Fruit fly (Drosophila melanogaster) whole organism, embryonic: ENCODE measurements around the gene mTTF.

Experiments used
- CG10274 ChIP-seq: fragments of 200-800 bp; sonication (Bioruptor generic); optimal IDR thresholded peaks from 3 replicates; lab custom pipeline; 2017; ENCODE audit warnings: missing biosample characterization, mild to moderate bottlenecking, missing genetic modification characterization
- CG12236 ChIP-seq: fragments of 200-800 bp; sonication (Bioruptor generic); optimal IDR thresholded peaks from 2 replicates; lab custom pipeline; 2016; ENCODE audit warnings: missing biosample characterization, missing genetic modification characterization
- CG14014 ChIP-seq: fragments of 200-800 bp; sonication (Bioruptor generic); IDR thresholded peaks from 2 replicates; pipeline ENCODE4 v1.3.6; 2022; ENCODE audit warnings: missing biosample characterization, missing genetic modification characterization
- CG14050 ChIP-seq: fragments of 200-800 bp; sonication (Bioruptor generic); IDR thresholded peaks from 3 replicates; pipeline ENCODE4 v1.3.6; 2022; ENCODE audit warnings: missing biosample characterization, missing genetic modification characterization
- CG16813 ChIP-seq: fragments of 200-800 bp; sonication (Bioruptor generic); IDR thresholded peaks from 3 replicates; pipeline ENCODE4 v1.3.6; 2022; ENCODE audit warnings: missing biosample characterization, missing genetic modification characterization; ENCODE audit not compliant: partially characterized antibody
- CG17186 ChIP-seq: fragments of 200-800 bp; sonication (Bioruptor generic); optimal IDR thresholded peaks from 3 replicates; lab custom pipeline; 2017; ENCODE audit warnings: missing biosample characterization, missing genetic modification reagents, missing genetic modification characterization
- CG32767 ChIP-seq: fragments of 200-800 bp; sonication (Bioruptor generic); IDR thresholded peaks from 2 replicates; pipeline ENCODE4 v1.3.6; 2022; ENCODE audit warnings: missing biosample characterization, missing genetic modification characterization
- CG33557 ChIP-seq: fragments of 200-800 bp; sonication (Bioruptor generic); optimal IDR thresholded peaks from 2 replicates; lab custom pipeline; 2019; ENCODE audit warnings: missing biosample characterization, mild to moderate bottlenecking, missing genetic modification characterization, moderate library complexity
- CG34224 ChIP-seq: fragments of 200-800 bp; sonication (Bioruptor generic); IDR thresholded peaks from 3 replicates; pipeline ENCODE4 v1.3.6; 2022; ENCODE audit warnings: missing biosample characterization, missing genetic modification characterization; ENCODE audit not compliant: partially characterized antibody
- CG4424 ChIP-seq: fragments of 200-800 bp; sonication (Bioruptor generic); optimal IDR thresholded peaks from 3 replicates; lab custom pipeline; 2016; ENCODE audit warnings: missing biosample characterization, missing genetic modification characterization
- CG6272 ChIP-seq: fragments of 200-800 bp; sonication (Bioruptor generic); IDR thresholded peaks from 2 replicates; pipeline ENCODE4 v1.3.6; 2022; ENCODE audit warnings: missing biosample characterization, missing genetic modification characterization
- CG7786 ChIP-seq: fragments of 200-800 bp; sonication (Bioruptor generic); optimal IDR thresholded peaks from 2 replicates; lab custom pipeline; 2016; ENCODE audit warnings: missing biosample characterization, missing genetic modification characterization
- CG9437 ChIP-seq: fragments of 200-800 bp; sonication (Bioruptor generic); optimal IDR thresholded peaks from 2 replicates; lab custom pipeline; 2018; ENCODE audit warnings: missing biosample characterization, mild to moderate bottlenecking, missing genetic modification characterization
- CG9932 ChIP-seq: fragments of 200-800 bp; sonication (Bioruptor generic); IDR thresholded peaks from 2 replicates; pipeline ENCODE4 v1.3.6; 2022; ENCODE audit warnings: missing biosample characterization, missing genetic modification characterization
- CTCF ChIP-seq: fragments of 200-800 bp; sonication (Bioruptor generic); optimal IDR thresholded peaks from 2 replicates; lab custom pipeline; 2017; ENCODE audit warnings: missing biosample characterization, mild to moderate bottlenecking, missing genetic modification characterization, moderate library complexity
- Camta ChIP-seq: fragments of 200-800 bp; sonication (Bioruptor generic); optimal IDR thresholded peaks from 2 replicates; lab custom pipeline; 2016; ENCODE audit warnings: missing biosample characterization, missing genetic modification characterization
- CoRest ChIP-seq: fragments of 200-800 bp; sonication (Bioruptor generic); optimal IDR thresholded peaks from 3 replicates; lab custom pipeline; 2018; ENCODE audit warnings: missing biosample characterization, mild to moderate bottlenecking, missing genetic modification characterization, moderate library complexity
- D19A ChIP-seq: fragments of 200-800 bp; optimal IDR thresholded peaks from 3 replicates; lab custom pipeline; 2019; ENCODE audit warnings: missing biosample characterization, mild to moderate bottlenecking, missing genetic modification characterization, moderate library complexity
- Dad ChIP-seq: fragments of 200-800 bp; sonication (Bioruptor generic); optimal IDR thresholded peaks from 3 replicates; lab custom pipeline; 2016; ENCODE audit warnings: missing biosample characterization, missing genetic modification characterization
- Dek ChIP-seq: fragments of 200-800 bp; sonication (Bioruptor generic); optimal IDR thresholded peaks from 3 replicates; lab custom pipeline; 2019; ENCODE audit warnings: missing biosample characterization, mild to moderate bottlenecking, missing genetic modification characterization, moderate library complexity
- Dll ChIP-seq: fragments of 200-800 bp; sonication (Bioruptor generic); IDR thresholded peaks from 4 replicates; pipeline ENCODE4 v1.3.6; 2022; ENCODE audit warnings: missing biosample characterization, missing genetic modification characterization; ENCODE audit not compliant: partially characterized antibody
- HLH4C ChIP-seq: fragments of 200-800 bp; sonication (Bioruptor generic); IDR thresholded peaks from 3 replicates; pipeline ENCODE4 v1.3.6; 2022; ENCODE audit warnings: missing biosample characterization, missing genetic modification characterization; ENCODE audit not compliant: partially characterized antibody
- HmgD ChIP-seq: fragments of 200-800 bp; sonication (Bioruptor generic); optimal IDR thresholded peaks from 3 replicates; lab custom pipeline; 2016; ENCODE audit warnings: missing biosample characterization, missing genetic modification characterization
- Hr51 ChIP-seq, 2 experiments: fragments of 200-800 bp; sonication (Bioruptor generic); optimal IDR thresholded peaks; 2 replicates in 1 of 2; 3 replicates in 1 of 2; lab custom pipeline; 2016 to 2018; ENCODE audit warnings: missing biosample characterization in 2 of 2, missing genetic modification characterization in 2 of 2, mild to moderate bottlenecking in 1 of 2, moderate library complexity in 1 of 2
- Mes4 ChIP-seq: fragments of 200-800 bp; sonication (Bioruptor generic); optimal IDR thresholded peaks from 2 replicates; lab custom pipeline; 2016; ENCODE audit warnings: missing biosample characterization, missing genetic modification characterization
- Nf-YC ChIP-seq: fragments of 200-800 bp; optimal IDR thresholded peaks from 3 replicates; lab custom pipeline; 2019; ENCODE audit warnings: missing biosample characterization, mild to moderate bottlenecking, missing genetic modification characterization, moderate library complexity
- Pdp1 ChIP-seq, 2 experiments: fragments of 200-800 bp; sonication (Bioruptor generic); optimal IDR thresholded peaks; 3 replicates each; lab custom pipeline; 2016; ENCODE audit warnings: missing biosample characterization in 2 of 2, missing genetic modification characterization in 2 of 2, mild to moderate bottlenecking in 1 of 2, moderate library complexity in 1 of 2
- Ptx1 ChIP-seq: fragments of 200-800 bp; sonication (Bioruptor generic); IDR thresholded peaks from 2 replicates; pipeline ENCODE4 v1.3.6; 2022; ENCODE audit warnings: missing biosample characterization, missing genetic modification characterization
- Ravus ChIP-seq: fragments of 200-800 bp; sonication (Bioruptor generic); IDR thresholded peaks from 2 replicates; pipeline ENCODE4 v1.3.6; 2022; ENCODE audit warnings: missing biosample characterization, missing genetic modification characterization
- bigmax ChIP-seq: fragments of 200-800 bp; sonication (Bioruptor generic); optimal IDR thresholded peaks from 2 replicates; lab custom pipeline; 2018; ENCODE audit warnings: missing biosample characterization, mild to moderate bottlenecking, missing genetic modification characterization
- br ChIP-seq: fragments of >200 bp; optimal IDR thresholded peaks from 2 replicates; lab custom pipeline; 2017
- cato ChIP-seq: fragments of 200-800 bp; sonication (Bioruptor generic); optimal IDR thresholded peaks from 2 replicates; lab custom pipeline; 2016; ENCODE audit warnings: missing biosample characterization, missing genetic modification characterization, borderline replicate concordance
- cwo ChIP-seq: fragments of 200-800 bp; sonication (Bioruptor generic); optimal IDR thresholded peaks from 3 replicates; lab custom pipeline; 2017; ENCODE audit warnings: missing biosample characterization, missing genetic modification characterization, mild to moderate bottlenecking, moderate library complexity, missing genetic modification reagents
- fd102C ChIP-seq: fragments of 200-800 bp; sonication (Bioruptor generic); optimal IDR thresholded peaks from 2 replicates; lab custom pipeline; 2018; ENCODE audit warnings: missing biosample characterization, mild to moderate bottlenecking, missing genetic modification characterization, moderate library complexity
- hkb ChIP-seq, 2 experiments: fragments of 200-800 bp in 1 of 2; fragments of >200 bp in 1 of 2; sonication (Bioruptor generic) in 1 of 2; IDR thresholded peaks in 1 of 2; optimal IDR thresholded peaks in 1 of 2; 2 replicates each; pipeline versions ENCODE4 v1.3.6 to Lab custom; 2017 to 2022; ENCODE audit warnings: missing biosample characterization in 1 of 2, missing genetic modification characterization in 1 of 2
- inv ChIP-seq: fragments of 200-800 bp; sonication (Bioruptor generic); IDR thresholded peaks from 2 replicates; pipeline ENCODE4 v1.3.6; 2022; ENCODE audit warnings: missing biosample characterization, missing genetic modification characterization; ENCODE audit not compliant: partially characterized antibody
- lmd ChIP-seq: fragments of 200-800 bp; sonication (Bioruptor generic); IDR thresholded peaks from 2 replicates; pipeline ENCODE4 v1.3.6; 2022; ENCODE audit warnings: missing biosample characterization, missing genetic modification characterization
- nmo ChIP-seq: fragments of 200-800 bp; sonication (Bioruptor generic); optimal IDR thresholded peaks from 2 replicates; lab custom pipeline; 2018; ENCODE audit warnings: missing biosample characterization, mild to moderate bottlenecking, missing genetic modification characterization, moderate library complexity
- org-1 ChIP-seq: fragments of 200-800 bp; sonication (Bioruptor generic); optimal IDR thresholded peaks from 2 replicates; lab custom pipeline; 2017; ENCODE audit warnings: missing biosample characterization, missing genetic modification characterization
- pb ChIP-seq: fragments of 200-800 bp; sonication (Bioruptor generic); optimal IDR thresholded peaks from 3 replicates; lab custom pipeline; 2016; ENCODE audit warnings: missing biosample characterization, missing genetic modification characterization
- pho ChIP-seq: fragments of 200-800 bp; sonication (Bioruptor generic); optimal IDR thresholded peaks from 2 replicates; lab custom pipeline; 2016; ENCODE audit warnings: missing biosample characterization, missing genetic modification characterization
- pita ChIP-seq: fragments of 200-800 bp; sonication (Bioruptor generic); optimal IDR thresholded peaks from 2 replicates; lab custom pipeline; 2017; ENCODE audit warnings: missing biosample characterization, mild to moderate bottlenecking, missing genetic modification characterization
- pnt ChIP-seq: fragments of 200-800 bp; sonication (Bioruptor generic); optimal IDR thresholded peaks from 3 replicates; lab custom pipeline; 2016; ENCODE audit warnings: missing biosample characterization, missing genetic modification characterization
- ranshi ChIP-seq: fragments of 200-800 bp; sonication (Bioruptor generic); IDR thresholded peaks from 2 replicates; pipeline ENCODE4 v1.3.6; 2022; ENCODE audit warnings: missing biosample characterization, missing genetic modification characterization
- shn ChIP-seq: fragments of 200-800 bp; sonication (Bioruptor generic); optimal IDR thresholded peaks from 3 replicates; lab custom pipeline; 2016; ENCODE audit warnings: missing biosample characterization, missing genetic modification characterization
- sim ChIP-seq: fragments of 200-800 bp; sonication (Bioruptor generic); IDR thresholded peaks from 2 replicates; pipeline ENCODE4 v1.3.6; 2022; ENCODE audit warnings: missing biosample characterization, missing genetic modification characterization
- sna ChIP-seq: fragments of 200-800 bp; sonication (Bioruptor generic); IDR thresholded peaks from 2 replicates; pipeline ENCODE4 v1.3.6; 2022; ENCODE audit warnings: missing biosample characterization, missing genetic modification characterization; ENCODE audit not compliant: partially characterized antibody
- tap ChIP-seq: fragments of 200-800 bp; optimal IDR thresholded peaks from 3 replicates; lab custom pipeline; 2019; ENCODE audit warnings: missing biosample characterization, mild to moderate bottlenecking, missing genetic modification characterization, moderate library complexity
- trem ChIP-seq: fragments of 200-800 bp; optimal IDR thresholded peaks from 3 replicates; lab custom pipeline; 2019; ENCODE audit warnings: missing biosample characterization, mild to moderate bottlenecking, missing genetic modification characterization, moderate library complexity
- usp ChIP-seq: fragments of >200 bp; optimal IDR thresholded peaks from 2 replicates; lab custom pipeline; 2017; ENCODE audit warnings: missing biosample characterization, missing genetic modification characterization
- z ChIP-seq: fragments of 200-800 bp; sonication (Bioruptor generic); IDR thresholded peaks from 3 replicates; pipeline ENCODE4 v1.3.6; 2022; ENCODE audit warnings: missing biosample characterization, missing genetic modification characterization

Gene mTTF

dm6 chr2L:14361736-14362180 lies 13.2 kb upstream of the mTTF start, which contains the start of gene spel1 (continued):
- peak; percentile 88 for TF ChIP-seq nmo
- no peak for TF ChIP-seq z
- TF ChIP-seq CG32767 (GFP tag; lab: Robert Waterston, UW), result peak; percentile 70; the same call in 1 of the 2 replicates
- TF ChIP-seq fd102C (GFP tag; lab: Kevin White, UChicago), result no peak
- peak; percentile 80 for TF ChIP-seq lmd (GFP tag; lab: Robert Waterston, UW)
- no peak for TF ChIP-seq Camta (GFP tag; lab: Kevin White, UChicago)
- no peak for TF ChIP-seq CTCF
- peak; percentile 81 for TF ChIP-seq CG4424
- no peak for TF ChIP-seq Dad (GFP tag; lab: Kevin White, UChicago)
- no peak for TF ChIP-seq pnt (GFP tag; lab: Kevin White, UChicago)
- TF ChIP-seq Ptx1 (GFP tag; lab: Robert Waterston, UW), result peak; percentile 80
- no peak for TF ChIP-seq HLH4C
- peak in 1 of 2 experiments; percentile 55 for TF ChIP-seq Pdp1 (GFP tag; optimal IDR thresholded peaks at IDR 0.05; lab: Kevin White, UChicago)
- peak; percentile 76; the same call in 1 of the 2 replicates for TF ChIP-seq CG14014 (GFP tag; lab: Robert Waterston, UW)
- peak; percentile 74 for TF ChIP-seq Nf-YC (tag; lab: Kevin White, UChicago)
- no peak for TF ChIP-seq CG16813
- peak; percentile 63 for TF ChIP-seq CG6272
- peak; percentile 90 for TF ChIP-seq CoRest (tag; lab: Kevin White, UChicago)
- no peak for TF ChIP-seq CG10274 (GFP tag; lab: Kevin White, UChicago)
- TF ChIP-seq CG14050, result peak; percentile 68
- TF ChIP-seq usp (GFP tag; lab: Kevin White, UChicago), result no peak
- TF ChIP-seq ranshi (GFP tag; lab: Robert Waterston, UW), result peak; percentile 89
- no peak for TF ChIP-seq pb (GFP tag; lab: Kevin White, UChicago)
- TF ChIP-seq CG34224 (GFP tag; lab: Robert Waterston, UW), result no peak
- TF ChIP-seq tap, result peak; percentile 75
- TF ChIP-seq pita (GFP tag; lab: Kevin White, UChicago), result no peak
- no peak for TF ChIP-seq sna
- peak; percentile 87 for TF ChIP-seq CG9932 (GFP tag; lab: Robert Waterston, UW)
- no peak for TF ChIP-seq CG12236
- peak; percentile 78 for TF ChIP-seq trem (tag; lab: Kevin White, UChicago)
- TF ChIP-seq Hr51 (GFP tag; optimal IDR thresholded peaks at IDR 0.05; lab: Kevin White, UChicago), result peak; percentile 31 to 89
- TF ChIP-seq bigmax (GFP tag; lab: Kevin White, UChicago), result no peak
- no peak for TF ChIP-seq br
- peak; percentile 82 for TF ChIP-seq D19A (tag; lab: Kevin White, UChicago)
- no peak for TF ChIP-seq inv (GFP tag; lab: Robert Waterston, UW)
- peak; percentile 18 for TF ChIP-seq Ravus
- TF ChIP-seq Mes4 (GFP tag; lab: Kevin White, UChicago), result no peak
- TF ChIP-seq HmgD (GFP tag; lab: Kevin White, UChicago), result no peak
- TF ChIP-seq Dek (tag; lab: Kevin White, UChicago), result peak; percentile 91
- no peak for TF ChIP-seq pho (GFP tag; lab: Kevin White, UChicago)
- TF ChIP-seq Dll (GFP tag; lab: Robert Waterston, UW), result no peak
- TF ChIP-seq sim (GFP tag; lab: Robert Waterston, UW), result peak; percentile 62; the same call in 1 of the 2 replicates
- peak; percentile 66 for TF ChIP-seq CG33557 (GFP tag; lab: Kevin White, UChicago)
- TF ChIP-seq CG17186, result no peak
- TF ChIP-seq cwo, result peak; percentile 53
- peak; percentile 0 for TF ChIP-seq CG7786 (GFP tag; lab: Kevin White, UChicago)
- TF ChIP-seq org-1 (GFP tag; lab: Kevin White, UChicago), result no peak
- peak; percentile 74 for TF ChIP-seq CG9437
- no peak for TF ChIP-seq hkb (optimal IDR thresholded peaks at IDR 0.05; lab: Kevin White, UChicago)
- peak; percentile 69; the same call in 1 of the 2 replicates for TF ChIP-seq hkb (GFP tag; IDR thresholded peaks at IDR 0.05; lab: Robert Waterston, UW)
- TF ChIP-seq shn, result no peak
- TF ChIP-seq cato, result peak; percentile 20
